Worm (Caenorhabditis elegans) whole organism, L1 larva: ENCODE results near the gene magu-2.

Experiments used
- aha-1 ChIP-seq: fragments of 150-350 bp; optimal IDR thresholded peaks from 2 replicates; lab custom pipeline; 2014; ENCODE audit warnings: missing biosample characterization, missing genetic modification characterization
- ama-1 ChIP-seq: fragments of 150-350 bp; optimal IDR thresholded peaks from 2 replicates; lab custom pipeline; 2014
- lin-13 ChIP-seq: fragments of 150-350 bp; optimal IDR thresholded peaks from 2 replicates; lab custom pipeline; 2014; ENCODE audit warnings: missing biosample characterization, missing genetic modification reagents, missing genetic modification characterization
- nhr-76 ChIP-seq: sonication (generic microtip); optimal IDR thresholded peaks from 2 replicates; lab custom pipeline; 2017; ENCODE audit warnings: missing biosample characterization, missing genetic modification characterization
- nhr-77 ChIP-seq: fragments of 150-350 bp; optimal IDR thresholded peaks from 2 replicates; lab custom pipeline; 2014; ENCODE audit warnings: missing biosample characterization, missing genetic modification characterization

DNA sequence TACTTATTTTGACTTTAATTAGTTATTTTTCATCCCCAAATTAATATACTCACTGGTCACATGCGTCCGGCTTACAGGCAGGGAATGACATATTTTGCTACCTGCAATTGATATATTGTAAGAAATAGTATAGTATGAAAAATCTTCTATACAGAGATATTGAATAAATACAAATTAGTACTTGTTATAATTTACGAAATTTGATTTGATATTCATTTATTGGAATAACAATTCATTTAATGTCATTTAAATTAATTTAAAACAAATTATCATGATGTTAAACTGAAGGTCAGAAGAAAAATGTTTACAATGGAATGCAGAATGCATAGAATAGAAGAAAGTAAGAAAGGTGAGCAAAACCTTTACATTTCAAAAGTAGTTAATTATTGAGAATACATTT, 42.2 kb downstream of the magu-2 start, which contains the start of gene B0507.7:
- no peak for TF ChIP-seq lin-13 (GFP tag; lab: Kevin White, UChicago)
- TF ChIP-seq nhr-77 (tag; lab: Kevin White, UChicago), result no peak
- TF ChIP-seq ama-1 (lab: Kevin White, UChicago), result no peak
- no peak for TF ChIP-seq aha-1 (tag; lab: Kevin White, UChicago)
- TF ChIP-seq nhr-76 (tag; lab: Kevin White, UChicago), result no peak
